Worm (Caenorhabditis elegans) whole organism, L4 larva: ENCODE data around the gene eelo-2.
A peak's percentile ranks its signal among the peaks of the same experiment; 100 is the strongest.

Experiments used
- D1046.2 ChIP-seq: fragments of 200-800 bp; sonication (Bioruptor generic); IDR thresholded peaks from 2 replicates; pipeline ENCODE4 v1.3.6; 2022; ENCODE audit warnings: missing genetic modification characterization, missing compliant biosample characterization
- F10B5.3 ChIP-seq: sonication (generic microtip); optimal IDR thresholded peaks from 2 replicates; lab custom pipeline; 2016; ENCODE audit warnings: mild to moderate bottlenecking, missing genetic modification characterization, missing compliant biosample characterization
- F37D6.2 ChIP-seq: sonication (generic microtip); optimal IDR thresholded peaks from 2 replicates; lab custom pipeline; 2016; ENCODE audit warnings: mild to moderate bottlenecking, missing genetic modification characterization, missing compliant biosample characterization
- F49E8.2 ChIP-seq: sonication (generic microtip); optimal IDR thresholded peaks from 2 replicates; lab custom pipeline; 2016; ENCODE audit warnings: missing compliant biosample characterization, mild to moderate bottlenecking, missing genetic modification characterization, borderline replicate concordance
- T26A8.4 ChIP-seq: fragments of 200-800 bp; sonication (Bioruptor generic); IDR thresholded peaks from 2 replicates; pipeline ENCODE4 v1.3.6; 2022; ENCODE audit warnings: missing genetic modification characterization, missing compliant biosample characterization
- Y48G9A.11 ChIP-seq: fragments of 200-800 bp; sonication (Bioruptor generic); IDR thresholded peaks from 2 replicates; pipeline ENCODE4 v1.3.6; 2022; ENCODE audit warnings: missing genetic modification reagents, missing genetic modification characterization, missing compliant biosample characterization
- Y5F2A.4 ChIP-seq: fragments of 200-800 bp; sonication (Bioruptor generic); optimal IDR thresholded peaks from 2 replicates; lab custom pipeline; 2018; ENCODE audit warnings: mild to moderate bottlenecking, missing genetic modification characterization, missing compliant biosample characterization
- ZK337.2 ChIP-seq: fragments of 200-800 bp; sonication (Bioruptor generic); IDR thresholded peaks from 2 replicates; pipeline ENCODE4 v1.3.6; 2022; ENCODE audit warnings: missing genetic modification reagents, missing genetic modification characterization, missing compliant biosample characterization
- aha-1 ChIP-seq: fragments of 150-350 bp; peaks from one replicate; lab custom pipeline; 2014; ENCODE audit warnings: missing biosample characterization, missing genetic modification characterization
- aly-2 ChIP-seq: sonication (generic microtip); optimal IDR thresholded peaks from 2 replicates; lab custom pipeline; 2018; ENCODE audit warnings: missing biosample characterization, missing genetic modification characterization
- ama-1 ChIP-seq: fragments of 150-350 bp; optimal IDR thresholded peaks from 2 replicates; lab custom pipeline; 2014; ENCODE audit warnings: inconsistent platforms, mixed read lengths
- attf-4 ChIP-seq: sonication (generic microtip); optimal IDR thresholded peaks from 3 replicates; lab custom pipeline; 2017; ENCODE audit warnings: missing biosample characterization, missing genetic modification characterization
- ceh-62 ChIP-seq: sonication (generic microtip); optimal IDR thresholded peaks from 2 replicates; lab custom pipeline; 2017; ENCODE audit warnings: missing biosample characterization, missing genetic modification characterization
- cey-2 ChIP-seq: sonication (generic microtip); optimal IDR thresholded peaks from 3 replicates; lab custom pipeline; 2017; ENCODE audit warnings: missing genetic modification characterization, mild to moderate bottlenecking, missing compliant biosample characterization, antibody characterized with exemption, borderline replicate concordance; ENCODE audit not compliant: insufficient read depth
- daf-16 ChIP-seq, 3 experiments: sonication (generic microtip); optimal IDR thresholded peaks; 2 replicates each; lab custom pipeline; 2016 to 2017; ENCODE audit warnings: missing genetic modification characterization in 3 of 3, missing genetic modification reagents in 3 of 3, mild to moderate bottlenecking in 2 of 3, missing compliant biosample characterization in 2 of 3, missing biosample characterization in 1 of 3, moderate library complexity in 1 of 3
- dmd-6 ChIP-seq: fragments of 200-800 bp; sonication (Bioruptor generic); IDR thresholded peaks from 2 replicates; pipeline ENCODE4 v1.3.6; 2022; ENCODE audit warnings: missing genetic modification reagents, missing genetic modification characterization, missing compliant biosample characterization
- dpl-1 ChIP-seq: fragments of 150-350 bp; optimal IDR thresholded peaks from 2 replicates; lab custom pipeline; 2014; ENCODE audit warnings: missing biosample characterization, missing genetic modification reagents, missing genetic modification characterization
- dve-1 ChIP-seq: sonication (generic microtip); optimal IDR thresholded peaks from 2 replicates; lab custom pipeline; 2017; ENCODE audit warnings: antibody characterized with exemption, mild to moderate bottlenecking, missing genetic modification characterization, missing compliant biosample characterization; ENCODE audit not compliant: insufficient read depth
- egl-43 ChIP-seq: fragments of 200-800 bp; sonication (Bioruptor generic); IDR thresholded peaks from 2 replicates; pipeline ENCODE4 v1.3.6; 2022; ENCODE audit warnings: missing genetic modification reagents, missing genetic modification characterization, missing compliant biosample characterization
- fkh-10 ChIP-seq: fragments of 150-350 bp; optimal IDR thresholded peaks from 2 replicates; lab custom pipeline; 2014; ENCODE audit warnings: missing biosample characterization, missing genetic modification reagents, missing genetic modification characterization
- hlh-11 ChIP-seq: fragments of 200-800 bp; sonication (Bioruptor generic); optimal IDR thresholded peaks from 2 replicates; lab custom pipeline; 2018; ENCODE audit warnings: mild to moderate bottlenecking, missing genetic modification characterization, missing compliant biosample characterization
- hlh-30 ChIP-seq: sonication (generic microtip); optimal IDR thresholded peaks from 2 replicates; lab custom pipeline; 2017; ENCODE audit warnings: antibody characterized with exemption, mild to moderate bottlenecking, missing genetic modification characterization, missing compliant biosample characterization; ENCODE audit not compliant: insufficient read depth
- lin-1 ChIP-seq: fragments of 200-800 bp; sonication (Bioruptor generic); IDR thresholded peaks from 2 replicates; pipeline ENCODE4 v1.3.6; 2022; ENCODE audit warnings: missing genetic modification reagents, missing genetic modification characterization, missing compliant biosample characterization
- lin-13 ChIP-seq: fragments of 150-350 bp; optimal IDR thresholded peaks from 2 replicates; lab custom pipeline; 2014; ENCODE audit warnings: missing biosample characterization, missing genetic modification reagents, missing genetic modification characterization
- lin-38 ChIP-seq: fragments of 200-800 bp; sonication (Bioruptor generic); IDR thresholded peaks from 2 replicates; pipeline ENCODE4 v1.3.6; 2022; ENCODE audit warnings: missing genetic modification reagents, missing genetic modification characterization, missing compliant biosample characterization
- lin-39 ChIP-seq: fragments of 150-350 bp; optimal IDR thresholded peaks from 2 replicates; lab custom pipeline; 2014; ENCODE audit warnings: missing biosample characterization, missing genetic modification reagents, missing genetic modification characterization
- lsy-2 ChIP-seq, 2 experiments: fragments of 150-350 bp in 1 of 2; sonication (generic microtip) in 1 of 2; optimal IDR thresholded peaks; 2 replicates each; lab custom pipeline; 2014 to 2017; ENCODE audit warnings: missing biosample characterization in 2 of 2, missing genetic modification characterization in 2 of 2
- mep-1 ChIP-seq: fragments of 150-350 bp; sonication (generic microtip); optimal IDR thresholded peaks from 3 replicates; lab custom pipeline; 2014; ENCODE audit warnings: missing biosample characterization, missing genetic modification characterization
- mes-2 ChIP-seq: sonication (generic microtip); optimal IDR thresholded peaks from 2 replicates; lab custom pipeline; 2016; ENCODE audit warnings: missing genotype, mild to moderate bottlenecking, missing genetic modification characterization, missing compliant biosample characterization; ENCODE audit not compliant: poor library complexity, severe bottlenecking
- mxl-3 ChIP-seq: fragments of 200-800 bp; sonication (Bioruptor generic); optimal IDR thresholded peaks from 2 replicates; lab custom pipeline; 2018; ENCODE audit warnings: mild to moderate bottlenecking, missing genetic modification characterization, missing compliant biosample characterization
- nhr-102 ChIP-seq: sonication (generic microtip); optimal IDR thresholded peaks from 2 replicates; lab custom pipeline; 2016; ENCODE audit warnings: mild to moderate bottlenecking, missing genetic modification characterization, moderate library complexity, missing compliant biosample characterization
- nhr-111 ChIP-seq: fragments of 200-800 bp; sonication (Bioruptor generic); optimal IDR thresholded peaks from 2 replicates; lab custom pipeline; 2018; ENCODE audit warnings: mild to moderate bottlenecking, missing genetic modification characterization, missing compliant biosample characterization
- nhr-28 ChIP-seq: fragments of 150-350 bp; optimal IDR thresholded peaks from 2 replicates; lab custom pipeline; 2014; ENCODE audit warnings: missing biosample characterization, missing genetic modification characterization
- nhr-41 ChIP-seq: fragments of 200-800 bp; sonication (Bioruptor generic); IDR thresholded peaks from 2 replicates; pipeline ENCODE4 v1.3.6; 2022; ENCODE audit warnings: missing genetic modification reagents, missing genetic modification characterization, missing compliant biosample characterization
- nhr-42 ChIP-seq: fragments of 200-800 bp; sonication (Bioruptor generic); IDR thresholded peaks from 2 replicates; pipeline ENCODE4 v1.3.6; 2022; ENCODE audit warnings: missing genetic modification characterization, missing compliant biosample characterization
- nhr-6 ChIP-seq: fragments of 150-350 bp; optimal IDR thresholded peaks from 2 replicates; lab custom pipeline; 2014; ENCODE audit warnings: missing biosample characterization, missing genetic modification characterization
- nhr-77 ChIP-seq: fragments of 150-350 bp; optimal IDR thresholded peaks from 2 replicates; lab custom pipeline; 2014; ENCODE audit warnings: missing biosample characterization, missing genetic modification characterization
- pqm-1 ChIP-seq: sonication (generic microtip); optimal IDR thresholded peaks from 2 replicates; lab custom pipeline; 2017; ENCODE audit warnings: missing biosample characterization, missing genetic modification characterization
- rbr-2 ChIP-seq: sonication (generic microtip); optimal IDR thresholded peaks from 2 replicates; lab custom pipeline; 2016; ENCODE audit warnings: missing genotype, missing genetic modification characterization, missing compliant biosample characterization
- saeg-2 ChIP-seq: fragments of 200-800 bp; sonication (Bioruptor generic); IDR thresholded peaks from 2 replicates; pipeline ENCODE4 v1.3.6; 2022; ENCODE audit warnings: missing genetic modification reagents, missing genetic modification characterization, missing compliant biosample characterization
- sdz-12 ChIP-seq: fragments of 200-800 bp; sonication (Bioruptor generic); optimal IDR thresholded peaks from 2 replicates; lab custom pipeline; 2018; ENCODE audit warnings: mild to moderate bottlenecking, missing genetic modification characterization, missing compliant biosample characterization
- snpc-1.2 ChIP-seq: fragments of 200-800 bp; sonication (Bioruptor generic); IDR thresholded peaks from 2 replicates; pipeline ENCODE4 v1.3.6; 2022; ENCODE audit warnings: missing genetic modification reagents, missing genetic modification characterization, missing compliant biosample characterization
- spr-3 ChIP-seq: fragments of 200-800 bp; sonication (Bioruptor generic); optimal IDR thresholded peaks from 2 replicates; lab custom pipeline; 2018; ENCODE audit warnings: mild to moderate bottlenecking, missing genetic modification characterization, missing compliant biosample characterization
- tra-1 ChIP-seq: fragments of 200-800 bp; sonication (Bioruptor generic); IDR thresholded peaks from 2 replicates; pipeline ENCODE4 v1.3.6; 2022; ENCODE audit warnings: missing genetic modification reagents, missing genetic modification characterization, missing compliant biosample characterization
- unc-130 ChIP-seq: sonication (generic microtip); optimal IDR thresholded peaks from 2 replicates; lab custom pipeline; 2016; ENCODE audit warnings: missing genetic modification reagents, missing genetic modification characterization, missing compliant biosample characterization
- unc-62 ChIP-seq, 3 experiments: fragments of 150-350 bp in 1 of 3; sonication (generic microtip); optimal IDR thresholded peaks in 2 of 3; peaks in 1 of 3; 1 replicate in 1 of 3; 2 replicates in 2 of 3; lab custom pipeline; 2014 to 2017; ENCODE audit warnings: missing biosample characterization in 3 of 3, missing genetic modification characterization in 3 of 3, missing genetic modification reagents in 3 of 3, missing genotype in 1 of 3
- vab-7 ChIP-seq: fragments of 200-800 bp; sonication (Bioruptor generic); IDR thresholded peaks from 2 replicates; pipeline ENCODE4 v1.3.6; 2022; ENCODE audit warnings: missing genetic modification reagents, missing genetic modification characterization, missing compliant biosample characterization
- zag-1 ChIP-seq: fragments of 150-350 bp; optimal IDR thresholded peaks from 2 replicates; lab custom pipeline; 2014; ENCODE audit warnings: missing biosample characterization, missing genetic modification characterization

Gene eelo-2

DNA sequence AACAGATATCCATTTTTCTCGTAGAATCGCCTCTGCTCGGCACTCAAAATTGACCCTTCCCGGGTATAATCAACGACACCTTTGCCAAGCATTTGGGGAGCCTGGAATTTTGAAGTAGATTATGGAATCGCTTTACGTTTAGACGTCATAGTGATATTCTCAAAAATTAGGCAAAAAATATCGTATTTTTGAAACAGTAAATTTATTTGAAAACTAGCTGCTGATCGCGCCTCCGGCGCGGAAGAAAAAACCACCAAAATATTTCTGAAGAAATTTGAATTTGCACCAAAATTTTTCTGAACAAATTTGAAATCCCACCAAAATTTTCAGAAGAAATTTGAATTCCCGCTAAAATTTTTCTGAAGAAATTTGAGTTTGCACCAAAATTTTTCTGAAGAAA is 12.5 kb downstream of the eelo-2 start, which contains the start of gene ZK550.6:
Gene ZK550.6, minus strand, starts transcription at position 101 of the 400 bp plus-strand sequence.
- TF ChIP-seq nhr-42 (GFP tag; lab: Robert Waterston, UW) (no peak), T26A8.4 (GFP tag; lab: Robert Waterston, UW) (no peak), fkh-10 (GFP tag; lab: Kevin White, UChicago) (no peak), ama-1 (no peak), D1046.2 (no peak), rbr-2 (tag; lab: Kevin White, UChicago) (no peak), dpl-1 (no peak), unc-62 (GFP tag; optimal IDR thresholded peaks at IDR 0.05 in 1 of 2; lab: Kevin White, UChicago) (peak in 1 of 2 experiments; percentile 18), unc-62 (tag; optimal IDR thresholded peaks at IDR 0.05; lab: Kevin White, UChicago) (no peak), F37D6.2 (tag; lab: Kevin White, UChicago) (no peak), aha-1 (tag; lab: Kevin White, UChicago) (peak; percentile 17), egl-43 (GFP tag; lab: Robert Waterston, UW) (no peak), nhr-111 (GFP tag; lab: Kevin White, UChicago) (no peak), tra-1 (GFP tag; lab: Robert Waterston, UW) (no peak), attf-4 (tag; lab: Kevin White, UChicago) (no peak)

ce11 chrIV:17263714-17264113 is 13.8 kb downstream of the eelo-2 start:
- peak; percentile 92 for TF ChIP-seq dve-1 (tag; lab: Kevin White, UChicago)
- TF ChIP-seq T26A8.4 (GFP tag; lab: Robert Waterston, UW), result 0 out of 2 replicates have a peak, but pooled peaks have one; percentile 21
- no peak for TF ChIP-seq ZK337.2 (GFP tag; lab: Robert Waterston, UW)
- peak; percentile 92 for TF ChIP-seq hlh-11 (tag; lab: Kevin White, UChicago)
- TF ChIP-seq unc-130 (GFP tag; lab: Kevin White, UChicago), result no peak
- TF ChIP-seq F10B5.3, result no peak
- TF ChIP-seq nhr-41 (GFP tag; lab: Robert Waterston, UW), result 0 out of 2 replicates have a peak, but pooled peaks have one; percentile 25
- TF ChIP-seq hlh-30 (tag; lab: Kevin White, UChicago), result peak; percentile 59
- peak; percentile 88 for TF ChIP-seq nhr-77 (tag; lab: Kevin White, UChicago)
- no peak for TF ChIP-seq lin-39 (tag; lab: Kevin White, UChicago)
- TF ChIP-seq snpc-1.2 (GFP tag; lab: Robert Waterston, UW), result no peak
- TF ChIP-seq mep-1 (tag; lab: Kevin White, UChicago), result peak; percentile 45
- peak; percentile 24 for TF ChIP-seq mes-2
- no peak for TF ChIP-seq spr-3 (GFP tag; lab: Kevin White, UChicago)
- TF ChIP-seq saeg-2, result no peak
- TF ChIP-seq mxl-3 (GFP tag; lab: Kevin White, UChicago), result peak; percentile 94
- no peak for TF ChIP-seq vab-7
- TF ChIP-seq lin-38, result no peak
- TF ChIP-seq lsy-2 (tag; optimal IDR thresholded peaks at IDR 0.05; lab: Kevin White, UChicago), result peak in 1 of 2 experiments; percentile 34
- TF ChIP-seq nhr-102 (tag; lab: Kevin White, UChicago), result peak; percentile 27
- TF ChIP-seq sdz-12 (GFP tag; lab: Kevin White, UChicago), result no peak
- TF ChIP-seq daf-16 (GFP tag; optimal IDR thresholded peaks at IDR 0.05; lab: Kevin White, UChicago), result peak in 1 of 2 experiments; percentile 54
- TF ChIP-seq daf-16 (tag; optimal IDR thresholded peaks at IDR 0.05; lab: Kevin White, UChicago), result peak; percentile 96
- TF ChIP-seq nhr-6, result peak; percentile 31
- TF ChIP-seq F49E8.2, result no peak
- peak; percentile 90 for TF ChIP-seq aha-1 (tag; lab: Kevin White, UChicago)
- 0 out of 2 replicates have a peak, but pooled peaks have one; percentile 63 for TF ChIP-seq tra-1 (GFP tag; lab: Robert Waterston, UW)
- TF ChIP-seq ceh-62 (tag; lab: Kevin White, UChicago), result no peak
- no peak for TF ChIP-seq Y5F2A.4 (GFP tag; lab: Kevin White, UChicago)
- peak; percentile 92 for TF ChIP-seq nhr-28
- TF ChIP-seq attf-4 (tag; lab: Kevin White, UChicago), result no peak
- TF ChIP-seq lin-1 (GFP tag; lab: Robert Waterston, UW), result peak; percentile 46; the same call in 1 of the 2 replicates
- peak; percentile 95 for TF ChIP-seq pqm-1 (tag; lab: Kevin White, UChicago)
- TF ChIP-seq dmd-6 (GFP tag; lab: Robert Waterston, UW), result peak; percentile 91
- no peak for TF ChIP-seq cey-2 (tag; lab: Kevin White, UChicago)
- TF ChIP-seq ama-1, result peak; percentile 84
- TF ChIP-seq zag-1 (tag; lab: Kevin White, UChicago), result no peak
- TF ChIP-seq Y48G9A.11 (GFP tag; lab: Robert Waterston, UW), result no peak
- peak; percentile 0 for TF ChIP-seq lin-13 (GFP tag; lab: Kevin White, UChicago)
- TF ChIP-seq aly-2 (tag; lab: Kevin White, UChicago), result no peak
